Worm (Caenorhabditis elegans) whole organism, L3 larva: ENCODE measurements around the gene R151.2.

ENCODE experiments used
- ZK546.5 ChIP-seq: sonication (generic microtip); optimal IDR thresholded peaks from 2 replicates; lab custom pipeline; 2017; ENCODE audit warnings: missing biosample characterization, missing genetic modification characterization
- ama-1 ChIP-seq: fragments of 150-350 bp; optimal IDR thresholded peaks from 2 replicates; lab custom pipeline; 2018
- pha-4 ChIP-seq: fragments of 150-350 bp; optimal IDR thresholded peaks from 2 replicates; lab custom pipeline; 2014; ENCODE audit warnings: missing biosample characterization, missing genetic modification reagents, missing genetic modification characterization

ce11 chrIII:7180613-7181012 is 29.2 kb upstream of the R151.2 start, which contains the start of gene ndab-2:
- peak; percentile 66 for TF ChIP-seq ama-1
- TF ChIP-seq pha-4 (tag; lab: Kevin White, UChicago), result no peak
- TF ChIP-seq ZK546.5, result no peak
